Fruit fly (Drosophila melanogaster) whole organism, prepupa: ENCODE results near the gene CG8838.

Experiments used
- CG10631 ChIP-seq: fragments of 200-800 bp; sonication (Bioruptor generic); optimal IDR thresholded peaks from 2 replicates; lab custom pipeline; 2016; ENCODE audit warnings: missing biosample characterization, missing genetic modification characterization
- CG10669 ChIP-seq: fragments of 200-800 bp; sonication (Bioruptor generic); optimal IDR thresholded peaks from 3 replicates; lab custom pipeline; 2018; ENCODE audit warnings: missing biosample characterization, mild to moderate bottlenecking, missing genetic modification characterization, moderate library complexity
- CG11294 ChIP-seq: fragments of 200-800 bp; sonication (Bioruptor generic); IDR thresholded peaks from 2 replicates; pipeline ENCODE4 v1.3.6; 2022; ENCODE audit warnings: missing biosample characterization, missing genetic modification characterization
- CG11762 ChIP-seq: fragments of 200-800 bp; sonication (Bioruptor generic); optimal IDR thresholded peaks from 3 replicates; lab custom pipeline; 2016; ENCODE audit warnings: missing biosample characterization, missing genetic modification characterization; ENCODE audit not compliant: insufficient read depth
- CG1621 ChIP-seq: fragments of 200-800 bp; sonication (Bioruptor generic); optimal IDR thresholded peaks from 3 replicates; lab custom pipeline; 2018; ENCODE audit warnings: missing biosample characterization, mild to moderate bottlenecking, missing genetic modification characterization
- CG16779 ChIP-seq: fragments of 200-800 bp; sonication (Bioruptor generic); optimal IDR thresholded peaks from 3 replicates; lab custom pipeline; 2017; ENCODE audit warnings: missing biosample characterization, mild to moderate bottlenecking, missing genetic modification characterization
- CG3032 ChIP-seq: fragments of 200-800 bp; optimal IDR thresholded peaks from 2 replicates; lab custom pipeline; 2019; ENCODE audit warnings: missing biosample characterization, mild to moderate bottlenecking, missing genetic modification characterization, moderate library complexity
- CG31627 ChIP-seq: fragments of 200-800 bp; sonication (Bioruptor generic); optimal IDR thresholded peaks from 3 replicates; lab custom pipeline; 2016; ENCODE audit warnings: missing biosample characterization, missing genetic modification characterization
- CG32006 ChIP-seq: fragments of 200-800 bp; sonication (Bioruptor generic); optimal IDR thresholded peaks from 3 replicates; lab custom pipeline; 2017; ENCODE audit warnings: missing biosample characterization, mild to moderate bottlenecking, missing genetic modification characterization
- CG4318 ChIP-seq: fragments of 200-800 bp; sonication (Bioruptor generic); optimal IDR thresholded peaks from 3 replicates; lab custom pipeline; 2017; ENCODE audit warnings: missing biosample characterization, mild to moderate bottlenecking, missing genetic modification characterization
- CG6163 ChIP-seq: fragments of 200-800 bp; sonication (Bioruptor generic); IDR thresholded peaks from 3 replicates; pipeline ENCODE4 v1.3.6; 2022; ENCODE audit warnings: missing biosample characterization, missing genetic modification characterization
- CG6276 ChIP-seq: fragments of 200-800 bp; sonication (Bioruptor generic); optimal IDR thresholded peaks from 2 replicates; lab custom pipeline; 2017; ENCODE audit warnings: missing biosample characterization, mild to moderate bottlenecking, missing genetic modification characterization
- CG6792 ChIP-seq: fragments of 200-800 bp; sonication (Bioruptor generic); optimal IDR thresholded peaks from 3 replicates; lab custom pipeline; 2016; ENCODE audit warnings: missing biosample characterization, missing genetic modification characterization
- CG6808 ChIP-seq: fragments of 200-800 bp; sonication (Bioruptor generic); optimal IDR thresholded peaks from 3 replicates; lab custom pipeline; 2017; ENCODE audit warnings: missing biosample characterization, missing genetic modification characterization, mild to moderate bottlenecking, moderate library complexity, missing genetic modification reagents
- CG6854 ChIP-seq: fragments of 200-800 bp; sonication (Bioruptor generic); optimal IDR thresholded peaks from 2 replicates; lab custom pipeline; 2017; ENCODE audit warnings: missing biosample characterization, mild to moderate bottlenecking, missing genetic modification characterization
- CG7368 ChIP-seq: fragments of 200-800 bp; sonication (Bioruptor generic); optimal IDR thresholded peaks from 3 replicates; lab custom pipeline; 2016; ENCODE audit warnings: missing biosample characterization, missing genetic modification characterization
- CG8119 ChIP-seq: fragments of 200-800 bp; sonication (Bioruptor generic); IDR thresholded peaks from 3 replicates; pipeline ENCODE4 v1.3.6; 2022; ENCODE audit warnings: missing biosample characterization, missing genetic modification characterization
- CG8319 ChIP-seq: fragments of 200-800 bp; sonication (Bioruptor generic); optimal IDR thresholded peaks from 3 replicates; lab custom pipeline; 2016; ENCODE audit warnings: missing biosample characterization, missing genetic modification characterization
- CG8632 ChIP-seq: fragments of 200-800 bp; sonication (Bioruptor generic); optimal IDR thresholded peaks from 3 replicates; lab custom pipeline; 2016; ENCODE audit warnings: missing biosample characterization, missing genetic modification characterization
- CG9139 ChIP-seq: fragments of 200-800 bp; sonication (Bioruptor generic); optimal IDR thresholded peaks from 3 replicates; lab custom pipeline; 2017; ENCODE audit warnings: missing biosample characterization, mild to moderate bottlenecking, missing genetic modification characterization
- Eip75B ChIP-seq: fragments of 200-800 bp; sonication (Bioruptor generic); optimal IDR thresholded peaks from 3 replicates; lab custom pipeline; 2016; ENCODE audit warnings: missing biosample characterization, missing genetic modification characterization
- Eip78C ChIP-seq: fragments of 200-800 bp; sonication (Bioruptor generic); peaks from one replicate; lab custom pipeline; 2016; ENCODE audit warnings: missing biosample characterization, missing genetic modification characterization
- Ets21C ChIP-seq: fragments of 200-800 bp; sonication (Bioruptor generic); optimal IDR thresholded peaks from 3 replicates; lab custom pipeline; 2016; ENCODE audit warnings: missing biosample characterization, missing genetic modification characterization
- Ets96B ChIP-seq: fragments of 200-800 bp; optimal IDR thresholded peaks from 2 replicates; lab custom pipeline; 2019; ENCODE audit warnings: missing biosample characterization, mild to moderate bottlenecking, missing genetic modification characterization, moderate library complexity
- Gug ChIP-seq: fragments of 200-800 bp; sonication (Bioruptor generic); IDR thresholded peaks from 2 replicates; pipeline ENCODE4 v1.3.6; 2022; ENCODE audit warnings: missing biosample characterization, missing genetic modification characterization
- Hr38 ChIP-seq: sonication (Bioruptor generic); optimal IDR thresholded peaks from 2 replicates; lab custom pipeline; 2016; ENCODE audit warnings: missing biosample characterization, missing genetic modification characterization
- Hr39 ChIP-seq: fragments of 200-800 bp; sonication (Bioruptor generic); optimal IDR thresholded peaks from 2 replicates; lab custom pipeline; 2016; ENCODE audit warnings: missing biosample characterization, missing genetic modification characterization
- Lpt ChIP-seq: fragments of 200-800 bp; sonication (Bioruptor generic); optimal IDR thresholded peaks from 3 replicates; lab custom pipeline; 2016; ENCODE audit warnings: missing biosample characterization, missing genetic modification characterization
- Met ChIP-seq: fragments of 200-800 bp; sonication (Bioruptor generic); optimal IDR thresholded peaks from 3 replicates; lab custom pipeline; 2016; ENCODE audit warnings: missing biosample characterization, missing genetic modification characterization
- OdsH ChIP-seq: fragments of 200-800 bp; sonication (Bioruptor generic); optimal IDR thresholded peaks from 3 replicates; lab custom pipeline; 2016; ENCODE audit warnings: missing biosample characterization, missing genetic modification characterization
- Smox ChIP-seq: fragments of 200-800 bp; sonication (Bioruptor generic); optimal IDR thresholded peaks from 3 replicates; lab custom pipeline; 2016; ENCODE audit warnings: missing biosample characterization, missing genetic modification characterization
- Sox102F ChIP-seq: fragments of 200-800 bp; sonication (Bioruptor generic); optimal IDR thresholded peaks from 2 replicates; lab custom pipeline; 2016; ENCODE audit warnings: missing biosample characterization, mild to moderate bottlenecking, missing genetic modification characterization
- Sox14 ChIP-seq: fragments of 200-800 bp; sonication (Bioruptor generic); optimal IDR thresholded peaks from 3 replicates; lab custom pipeline; 2016; ENCODE audit warnings: missing biosample characterization, missing genetic modification characterization
- achi ChIP-seq: fragments of 200-800 bp; sonication (Bioruptor generic); optimal IDR thresholded peaks from 3 replicates; lab custom pipeline; 2016; ENCODE audit warnings: missing biosample characterization, missing genetic modification characterization
- acj6 ChIP-seq: fragments of 200-800 bp; sonication (Bioruptor generic); optimal IDR thresholded peaks from 3 replicates; lab custom pipeline; 2016; ENCODE audit warnings: missing biosample characterization, missing genetic modification characterization
- dac ChIP-seq: fragments of 200-800 bp; sonication (Bioruptor generic); optimal IDR thresholded peaks from 2 replicates; lab custom pipeline; 2017; ENCODE audit warnings: missing biosample characterization, mild to moderate bottlenecking, missing genetic modification characterization
- eg ChIP-seq: fragments of 200-800 bp; sonication (Bioruptor generic); IDR thresholded peaks from 3 replicates; pipeline ENCODE4 v1.3.6; 2022; ENCODE audit warnings: missing biosample characterization, missing genetic modification characterization
- fd85E ChIP-seq: fragments of 200-800 bp; sonication (Bioruptor generic); optimal IDR thresholded peaks from 3 replicates; lab custom pipeline; 2016; ENCODE audit warnings: missing biosample characterization, missing genetic modification characterization
- lz ChIP-seq: fragments of 200-800 bp; sonication (Bioruptor generic); optimal IDR thresholded peaks from 3 replicates; lab custom pipeline; 2016; ENCODE audit warnings: missing biosample characterization, missing genetic modification characterization
- net ChIP-seq: fragments of 200-800 bp; sonication (Bioruptor generic); optimal IDR thresholded peaks from 3 replicates; lab custom pipeline; 2016; ENCODE audit warnings: missing biosample characterization, missing genetic modification characterization
- pdm3 ChIP-seq: fragments of 200-800 bp; sonication (Bioruptor generic); optimal IDR thresholded peaks from 3 replicates; lab custom pipeline; 2016; ENCODE audit warnings: missing biosample characterization, missing genetic modification characterization
- salr ChIP-seq, 2 experiments: fragments of 200-800 bp; sonication (Bioruptor generic); optimal IDR thresholded peaks; 3 replicates each; lab custom pipeline; 2016 to 2018; ENCODE audit warnings: missing biosample characterization in 2 of 2, missing genetic modification characterization in 2 of 2, mild to moderate bottlenecking in 1 of 2
- spab ChIP-seq: fragments of 200-800 bp; sonication (Bioruptor generic); optimal IDR thresholded peaks from 2 replicates; lab custom pipeline; 2017; ENCODE audit warnings: missing biosample characterization, mild to moderate bottlenecking, missing genetic modification characterization, missing genetic modification reagents
- ss ChIP-seq, 2 experiments: fragments of 200-800 bp; sonication (Bioruptor generic); optimal IDR thresholded peaks; 2 replicates in 1 of 2; 3 replicates in 1 of 2; lab custom pipeline; 2017 to 2018; ENCODE audit warnings: mild to moderate bottlenecking in 2 of 2, missing biosample characterization in 2 of 2, missing genetic modification characterization in 2 of 2, moderate library complexity in 1 of 2
- svp ChIP-seq: fragments of 200-800 bp; sonication (Bioruptor generic); peaks from one replicate; lab custom pipeline; 2016; ENCODE audit warnings: missing biosample characterization, missing genetic modification characterization
- vri ChIP-seq: fragments of 200-800 bp; sonication (Bioruptor generic); optimal IDR thresholded peaks from 3 replicates; lab custom pipeline; 2016; ENCODE audit warnings: missing biosample characterization, mild to moderate bottlenecking, missing genetic modification characterization

The CG8838 gene

dm6 chr2L:3345763-3346482 lies 11.5 kb upstream of the CG8838 start (continued):
- peak; percentile 82 for TF ChIP-seq eg (GFP tag; lab: Robert Waterston, UW)
- TF ChIP-seq CG6808, result peak; percentile 47
- TF ChIP-seq CG6792 (GFP tag; lab: Kevin White, UChicago), result peak; percentile 78
- TF ChIP-seq Met (GFP tag; lab: Kevin White, UChicago), result peak; percentile 93
- TF ChIP-seq net (GFP tag; lab: Kevin White, UChicago), result peak; percentile 75
- peak; percentile 97 for TF ChIP-seq Eip78C (GFP tag; lab: Kevin White, UChicago)
- peak; percentile 84 for TF ChIP-seq acj6 (GFP tag; lab: Kevin White, UChicago)
- peak; percentile 42 for TF ChIP-seq dac (GFP tag; lab: Kevin White, UChicago)
- TF ChIP-seq Ets21C (GFP tag; lab: Kevin White, UChicago), result peak; percentile 80
- peak; percentile 84 for TF ChIP-seq pdm3
- peak; percentile 88 for TF ChIP-seq CG10631 (GFP tag; lab: Kevin White, UChicago)
- peak; percentile 83 for TF ChIP-seq CG8119 (GFP tag; lab: Robert Waterston, UW)
- peak; percentile 55 for TF ChIP-seq CG16779 (tag; lab: Kevin White, UChicago)
- TF ChIP-seq OdsH, result peak; percentile 83
- peak; percentile 41 to 81 for TF ChIP-seq salr (GFP tag; optimal IDR thresholded peaks at IDR 0.05; lab: Kevin White, UChicago)
- peak; percentile 63 for TF ChIP-seq CG7368 (GFP tag; lab: Kevin White, UChicago)
- peak; percentile 32 for TF ChIP-seq CG6854 (GFP tag; lab: Kevin White, UChicago)
- TF ChIP-seq ss (GFP tag; optimal IDR thresholded peaks at IDR 0.05; lab: Kevin White, UChicago), result peak in 1 of 2 experiments; percentile 23
- TF ChIP-seq CG3032 (tag; lab: Kevin White, UChicago), result peak; percentile 73
- TF ChIP-seq CG9139, result peak; percentile 32
- peak; percentile 41; the same call in 1 of the 2 replicates for TF ChIP-seq CG11294
- TF ChIP-seq CG1621 (tag; lab: Kevin White, UChicago), result peak; percentile 41
- peak; percentile 82 for TF ChIP-seq Gug (GFP tag; lab: Robert Waterston, UW)
- TF ChIP-seq Eip75B (GFP tag; lab: Kevin White, UChicago), result peak; percentile 89
- peak; percentile 9 for TF ChIP-seq CG4318 (GFP tag; lab: Kevin White, UChicago)
- peak; percentile 62 for TF ChIP-seq CG8319 (GFP tag; lab: Kevin White, UChicago)
- TF ChIP-seq CG32006 (GFP tag; lab: Kevin White, UChicago), result peak; percentile 84
- TF ChIP-seq lz (GFP tag; lab: Kevin White, UChicago), result peak; percentile 90
- TF ChIP-seq vri, result peak; percentile 89
- TF ChIP-seq CG8632 (GFP tag; lab: Kevin White, UChicago), result peak; percentile 69
- TF ChIP-seq Smox (GFP tag; lab: Kevin White, UChicago), result peak; percentile 91
- TF ChIP-seq Sox14, result peak; percentile 92

dm6 chr2L:3346483-3346839 lies 11.0 kb upstream of the CG8838 start:
- TF ChIP-seq CG6163 (GFP tag; lab: Robert Waterston, UW), result no peak
- peak; percentile 74 for TF ChIP-seq svp (GFP tag; lab: Kevin White, UChicago)

dm6 chr2L:3348146-3348747 lies 9.2 kb upstream of the CG8838 start:
- TF ChIP-seq Smox (GFP tag; lab: Kevin White, UChicago) (peak; percentile 84), Hr38 (GFP tag; lab: Kevin White, UChicago) (peak; percentile 46), CG11762 (peak; percentile 93), CG6163 (GFP tag; lab: Robert Waterston, UW) (peak; percentile 98), CG7368 (GFP tag; lab: Kevin White, UChicago) (peak; percentile 89), CG8319 (GFP tag; lab: Kevin White, UChicago) (peak; percentile 93), CG10669 (GFP tag; lab: Kevin White, UChicago) (peak; percentile 94), fd85E (peak; percentile 76), CG32006 (GFP tag; lab: Kevin White, UChicago) (peak; percentile 92), ss (GFP tag; optimal IDR thresholded peaks at IDR 0.05; lab: Kevin White, UChicago) (peak; percentile 83 to 91), Sox14 (peak; percentile 96), Hr39 (GFP tag; lab: Kevin White, UChicago) (peak; percentile 91), CG9139 (peak; percentile 86), acj6 (GFP tag; lab: Kevin White, UChicago) (peak; percentile 92), CG8632 (GFP tag; lab: Kevin White, UChicago) (peak; percentile 92), Ets96B (peak; percentile 93), achi (GFP tag; lab: Kevin White, UChicago) (peak; percentile 95), OdsH (peak; percentile 96), spab (GFP tag; lab: Kevin White, UChicago) (peak; percentile 91), CG31627 (peak; percentile 89), Lpt (GFP tag; lab: Kevin White, UChicago) (peak; percentile 93), Sox102F (GFP tag; lab: Kevin White, UChicago) (peak; percentile 95), CG6276 (GFP tag; lab: Kevin White, UChicago) (peak; percentile 86)
